Worm (Caenorhabditis elegans) whole organism, young adult: Measurements from ENCODE around the gene srx-137.

Experiments used
- B0261.1 ChIP-seq: sonication (generic microtip); optimal IDR thresholded peaks from 2 replicates; lab custom pipeline; 2016; ENCODE audit warnings: mild to moderate bottlenecking, missing genetic modification characterization, moderate library complexity, missing compliant biosample characterization
- B0336.3 ChIP-seq: fragments of 200-800 bp; sonication (Bioruptor generic); IDR thresholded peaks from 2 replicates; pipeline ENCODE4 v1.3.6; 2022; ENCODE audit warnings: missing genetic modification characterization, missing compliant biosample characterization
- C17E4.6 ChIP-seq: fragments of 200-800 bp; sonication (Bioruptor generic); IDR thresholded peaks from 2 replicates; pipeline ENCODE4 v1.3.6; 2022; ENCODE audit warnings: missing genetic modification reagents, missing genetic modification characterization, missing compliant biosample characterization
- D2030.7 ChIP-seq: fragments of 200-800 bp; sonication (Bioruptor generic); IDR thresholded peaks from 2 replicates; pipeline ENCODE4 v1.3.6; 2022; ENCODE audit warnings: missing genetic modification reagents, missing genetic modification characterization, missing compliant biosample characterization
- F22D6.2 ChIP-seq: sonication (generic microtip); optimal IDR thresholded peaks from 2 replicates; lab custom pipeline; 2016; ENCODE audit warnings: mild to moderate bottlenecking, missing genetic modification characterization, missing compliant biosample characterization
- K12H6.12 ChIP-seq: fragments of 200-800 bp; sonication (Bioruptor generic); optimal IDR thresholded peaks from 2 replicates; lab custom pipeline; 2018; ENCODE audit warnings: mild to moderate bottlenecking, missing genetic modification characterization, missing compliant biosample characterization
- Y53F4B.3 ChIP-seq: fragments of 200-800 bp; sonication (Bioruptor generic); IDR thresholded peaks from 2 replicates; pipeline ENCODE4 v1.3.6; 2022; ENCODE audit warnings: missing genetic modification reagents, missing genetic modification characterization, missing compliant biosample characterization
- Y56A3A.18 ChIP-seq: fragments of 200-800 bp; sonication (Bioruptor generic); IDR thresholded peaks from 2 replicates; pipeline ENCODE4 v1.3.6; 2022; ENCODE audit warnings: missing genetic modification reagents, missing genetic modification characterization, missing compliant biosample characterization
- Y79H2A.3 ChIP-seq: fragments of 200-800 bp; sonication (Bioruptor generic); conservative IDR thresholded peaks from 2 replicates; pipeline ENCODE4 v1.3.6; 2022; ENCODE audit warnings: missing genetic modification reagents, missing genetic modification characterization, missing compliant biosample characterization
- Y95B8A.8 ChIP-seq: fragments of 200-800 bp; sonication (Bioruptor generic); IDR thresholded peaks from 2 replicates; pipeline ENCODE4 v1.3.6; 2022; ENCODE audit warnings: missing genetic modification reagents, missing genetic modification characterization, missing compliant biosample characterization
- ama-1 ChIP-seq, 3 experiments: fragments of 150-350 bp in 1 of 3; sonication (generic microtip) in 2 of 3; optimal IDR thresholded peaks; 2 replicates each; lab custom pipeline; 2014 to 2018; ENCODE audit warnings: missing biosample characterization in 2 of 3, missing genetic modification characterization in 2 of 3, missing genetic modification reagents in 2 of 3
- athp-1 ChIP-seq: sonication (generic microtip); optimal IDR thresholded peaks from 2 replicates; lab custom pipeline; 2017; ENCODE audit warnings: mild to moderate bottlenecking, missing genetic modification characterization, missing compliant biosample characterization
- bed-1 ChIP-seq: fragments of 200-800 bp; sonication (Bioruptor generic); IDR thresholded peaks from 2 replicates; pipeline ENCODE4 v1.3.6; 2022; ENCODE audit warnings: missing genetic modification reagents, missing genetic modification characterization, missing compliant biosample characterization
- bed-2 ChIP-seq: fragments of 200-800 bp; sonication (Bioruptor generic); IDR thresholded peaks from 2 replicates; pipeline ENCODE4 v1.3.6; 2022; ENCODE audit warnings: missing genetic modification reagents, missing genetic modification characterization, missing compliant biosample characterization
- ccch-3 ChIP-seq: fragments of 200-800 bp; sonication (Bioruptor generic); optimal IDR thresholded peaks from 2 replicates; lab custom pipeline; 2018; ENCODE audit warnings: mild to moderate bottlenecking, missing genetic modification characterization, missing compliant biosample characterization
- cebp-1 ChIP-seq, 2 experiments: fragments of 200-800 bp in 1 of 2; sonication (Bioruptor generic) in 1 of 2; sonication (generic microtip) in 1 of 2; IDR thresholded peaks in 1 of 2; optimal IDR thresholded peaks in 1 of 2; 2 replicates each; pipeline versions ENCODE4 v1.3.6 to Lab custom; 2017 to 2022; ENCODE audit warnings: missing compliant biosample characterization in 2 of 2, missing genetic modification characterization in 2 of 2, mild to moderate bottlenecking in 1 of 2, missing genetic modification reagents in 1 of 2, moderate library complexity in 1 of 2
- ceh-40 ChIP-seq: fragments of 200-800 bp; sonication (Bioruptor generic); IDR thresholded peaks from 2 replicates; pipeline ENCODE4 v1.3.6; 2022; ENCODE audit warnings: missing genetic modification characterization, missing compliant biosample characterization
- ceh-58 ChIP-seq: fragments of 200-800 bp; sonication (Bioruptor generic); IDR thresholded peaks from 2 replicates; pipeline ENCODE4 v1.3.6; 2022; ENCODE audit warnings: missing genetic modification characterization, missing compliant biosample characterization
- chd-7 ChIP-seq: sonication (generic microtip); optimal IDR thresholded peaks from 2 replicates; lab custom pipeline; 2016; ENCODE audit warnings: mild to moderate bottlenecking, missing genetic modification characterization, moderate library complexity, missing compliant biosample characterization
- dox-1 ChIP-seq: fragments of 200-800 bp; sonication (Bioruptor generic); IDR thresholded peaks from 2 replicates; pipeline ENCODE4 v1.3.6; 2022; ENCODE audit warnings: missing genetic modification reagents, missing genetic modification characterization, missing compliant biosample characterization
- egl-44 ChIP-seq: fragments of 200-800 bp; sonication (Bioruptor generic); IDR thresholded peaks from 2 replicates; pipeline ENCODE4 v1.3.6; 2022; ENCODE audit warnings: missing genetic modification reagents, missing genetic modification characterization, missing compliant biosample characterization
- fkh-3 ChIP-seq: sonication (generic microtip); optimal IDR thresholded peaks from 2 replicates; lab custom pipeline; 2016; ENCODE audit warnings: mild to moderate bottlenecking, missing genetic modification characterization, missing compliant biosample characterization
- hrde-1 ChIP-seq: sonication (generic microtip); optimal IDR thresholded peaks from 2 replicates; lab custom pipeline; 2016; ENCODE audit warnings: missing genetic modification characterization, mild to moderate bottlenecking, missing compliant biosample characterization, moderate library complexity, missing genotype, missing genetic modification reagents, borderline replicate concordance
- let-607 ChIP-seq, 2 experiments: fragments of 200-800 bp in 1 of 2; sonication (Bioruptor generic) in 1 of 2; sonication (generic microtip) in 1 of 2; optimal IDR thresholded peaks; 2 replicates each; lab custom pipeline; 2016 to 2018; ENCODE audit warnings: mild to moderate bottlenecking in 2 of 2, missing compliant biosample characterization in 2 of 2, missing genetic modification characterization in 2 of 2, moderate library complexity in 2 of 2, missing genotype in 1 of 2
- lir-1 ChIP-seq: fragments of 200-800 bp; sonication (Bioruptor generic); conservative IDR thresholded peaks from 2 replicates; pipeline ENCODE4 v1.3.6; 2022; ENCODE audit warnings: missing genetic modification reagents, missing genetic modification characterization, missing compliant biosample characterization
- lsy-27 ChIP-seq: sonication (generic microtip); optimal IDR thresholded peaks from 2 replicates; lab custom pipeline; 2017; ENCODE audit warnings: missing genetic modification characterization, mild to moderate bottlenecking, missing compliant biosample characterization, antibody characterized with exemption, missing genotype, borderline replicate concordance; ENCODE audit not compliant: insufficient read depth
- madf-3 ChIP-seq: fragments of 200-800 bp; sonication (Bioruptor generic); IDR thresholded peaks from 2 replicates; pipeline ENCODE4 v1.3.6; 2022; ENCODE audit warnings: missing genetic modification reagents, missing genetic modification characterization, missing compliant biosample characterization
- madf-6 ChIP-seq: fragments of 200-800 bp; sonication (Bioruptor generic); IDR thresholded peaks from 2 replicates; pipeline ENCODE4 v1.3.6; 2022; ENCODE audit warnings: missing genetic modification reagents, missing genetic modification characterization, missing compliant biosample characterization
- madf-8 ChIP-seq: fragments of 200-800 bp; sonication (Bioruptor generic); conservative IDR thresholded peaks from 2 replicates; pipeline ENCODE4 v1.3.6; 2022; ENCODE audit warnings: missing genetic modification reagents, missing genetic modification characterization, missing compliant biosample characterization
- mcd-1 ChIP-seq: fragments of 200-800 bp; sonication (Bioruptor generic); IDR thresholded peaks from 2 replicates; pipeline ENCODE4 v1.3.6; 2022; ENCODE audit warnings: missing genetic modification reagents, missing genetic modification characterization, missing compliant biosample characterization
- mel-28 ChIP-seq: sonication (generic microtip); optimal IDR thresholded peaks from 2 replicates; lab custom pipeline; 2016; ENCODE audit warnings: borderline replicate concordance, mild to moderate bottlenecking, missing genetic modification characterization, missing compliant biosample characterization
- mes-4 ChIP-seq: sonication (generic microtip); optimal IDR thresholded peaks from 2 replicates; lab custom pipeline; 2016; ENCODE audit warnings: missing genotype, missing genetic modification characterization, missing compliant biosample characterization
- nfya-2 ChIP-seq: fragments of 200-800 bp; sonication (Bioruptor generic); IDR thresholded peaks from 2 replicates; pipeline ENCODE4 v1.3.6; 2022; ENCODE audit warnings: missing genetic modification reagents, missing genetic modification characterization, missing compliant biosample characterization
- nhr-179 ChIP-seq: sonication (generic microtip); optimal IDR thresholded peaks from 2 replicates; lab custom pipeline; 2016; ENCODE audit warnings: mild to moderate bottlenecking, missing genetic modification characterization, missing compliant biosample characterization
- nhr-90 ChIP-seq: sonication (generic microtip); optimal IDR thresholded peaks from 2 replicates; lab custom pipeline; 2016; ENCODE audit warnings: missing genotype, mild to moderate bottlenecking, missing genetic modification characterization, missing compliant biosample characterization
- pbrm-1 ChIP-seq: fragments of 200-800 bp; sonication (Bioruptor generic); IDR thresholded peaks from 2 replicates; pipeline ENCODE4 v1.3.6; 2022; ENCODE audit warnings: missing genetic modification reagents, missing genetic modification characterization, missing compliant biosample characterization
- rec-8 ChIP-seq, 2 experiments: sonication (generic microtip); optimal IDR thresholded peaks; 2 replicates each; lab custom pipeline; 2016; ENCODE audit warnings: mild to moderate bottlenecking in 2 of 2, missing genetic modification characterization in 2 of 2, missing genetic modification reagents in 2 of 2, missing genotype in 2 of 2, missing biosample characterization in 1 of 2, missing compliant biosample characterization in 1 of 2, moderate library complexity in 1 of 2
- sptf-2 ChIP-seq: fragments of 200-800 bp; sonication (Bioruptor generic); optimal IDR thresholded peaks from 2 replicates; lab custom pipeline; 2018; ENCODE audit warnings: mild to moderate bottlenecking, missing genetic modification characterization, missing compliant biosample characterization
- tbp1 ChIP-seq: fragments of 200-800 bp; sonication (Bioruptor generic); optimal IDR thresholded peaks from 2 replicates; lab custom pipeline; 2018; ENCODE audit warnings: mild to moderate bottlenecking, missing genetic modification characterization, missing compliant biosample characterization
- tlf-1 ChIP-seq: fragments of 200-800 bp; sonication (Bioruptor generic); optimal IDR thresholded peaks from 2 replicates; lab custom pipeline; 2018; ENCODE audit warnings: mild to moderate bottlenecking, missing genetic modification characterization, missing compliant biosample characterization
- ztf-18 ChIP-seq: sonication (generic microtip); optimal IDR thresholded peaks from 2 replicates; lab custom pipeline; 2016; ENCODE audit warnings: missing genotype, mild to moderate bottlenecking, missing genetic modification characterization, missing compliant biosample characterization

The srx-137 gene

ce11 chrV:13839433-13839832 is 23.2 kb upstream of the srx-137 start, which contains the start of gene F55B12.10:
Gene F55B12.10 (plus strand): TSS chrV:13839733.
- TF ChIP-seq tlf-1 (GFP tag; lab: Kevin White, UChicago) (no peak), egl-44 (no peak), ceh-58 (GFP tag; lab: Robert Waterston, UW) (no peak), K12H6.12 (tag; lab: Kevin White, UChicago) (peak; percentile 7), dox-1 (GFP tag; lab: Robert Waterston, UW) (no peak), madf-6 (GFP tag; lab: Robert Waterston, UW) (no peak), mel-28 (no peak), let-607 (tag; optimal IDR thresholded peaks at IDR 0.05; lab: Kevin White, UChicago) (no peak)

ce11 chrV:13840909-13841308 is 21.7 kb upstream of the srx-137 start, which contains the start of gene srx-17:
Gene srx-17 (plus strand): TSS chrV:13841209.
- TF ChIP-seq madf-8 (GFP tag; lab: Robert Waterston, UW) = no peak
- TF ChIP-seq Y79H2A.3 (GFP tag; lab: Robert Waterston, UW) = no peak
- no peak for TF ChIP-seq mcd-1
- no peak for TF ChIP-seq athp-1 (tag; lab: Kevin White, UChicago)
- TF ChIP-seq lsy-27 (tag; lab: Kevin White, UChicago) = no peak
- TF ChIP-seq nhr-90 = no peak
- no peak for TF ChIP-seq pbrm-1 (GFP tag; lab: Robert Waterston, UW)
- no peak for TF ChIP-seq B0336.3 (GFP tag; lab: Robert Waterston, UW)
- TF ChIP-seq, all 124 proteins: peak for 0

- no peak for TF ChIP-seq ceh-40
- no peak for TF ChIP-seq nfya-2 (GFP tag; lab: Robert Waterston, UW)
- no peak for TF ChIP-seq nhr-90
- no peak for TF ChIP-seq C17E4.6
- no peak for TF ChIP-seq chd-7 (tag; lab: Kevin White, UChicago)
- TF ChIP-seq ztf-18 (tag; lab: Kevin White, UChicago) = no peak
- TF ChIP-seq, all 124 proteins: peak for 0
Observed at ce11 chrV:13843147-13843546, 19.5 kb upstream of the srx-137 start, which contains the start of gene srx-130. Gene srx-130 (plus strand): TSS chrV:13843447.

- TF ChIP-seq D2030.7 (GFP tag; lab: Robert Waterston, UW) (no peak), sptf-2 (GFP tag; lab: Kevin White, UChicago) (no peak), ama-1 (optimal IDR thresholded peaks at IDR 0.05; lab: Kevin White, UChicago) (no peak), ama-1 (GFP tag; optimal IDR thresholded peaks at IDR 0.05; lab: Kevin White, UChicago) (no peak), rec-8 (tag; optimal IDR thresholded peaks at IDR 0.05; lab: Kevin White, UChicago) (no peak), hrde-1 (tag; lab: Kevin White, UChicago) (no peak), Y56A3A.18 (GFP tag; lab: Robert Waterston, UW) (no peak), madf-3 (GFP tag; lab: Robert Waterston, UW) (no peak), ccch-3 (GFP tag; lab: Kevin White, UChicago) (no peak), tbp1 (GFP tag; lab: Kevin White, UChicago) (no peak), Y53F4B.3 (no peak), chd-7 (tag; lab: Kevin White, UChicago) (no peak)
Observed at ce11 chrV:13845136-13845535, 17.5 kb upstream of the srx-137 start, which contains the start of gene srx-131. Gene srx-131 (plus strand): TSS chrV:13845436.

ce11 chrV:13848379-13848778 is 14.2 kb upstream of the srx-137 start, which contains the start of gene srx-133:
Gene srx-133 (plus strand): TSS chrV:13848679.
- TF ChIP-seq B0261.1 (tag; lab: Kevin White, UChicago) (no peak), lsy-27 (tag; lab: Kevin White, UChicago) (no peak), lir-1 (no peak), D2030.7 (GFP tag; lab: Robert Waterston, UW) (no peak), mes-4 (tag; lab: Kevin White, UChicago) (no peak), nhr-179 (tag; lab: Kevin White, UChicago) (no peak), Y95B8A.8 (GFP tag; lab: Robert Waterston, UW) (no peak), F22D6.2 (tag; lab: Kevin White, UChicago) (no peak), ceh-40 (no peak), let-607 (tag; optimal IDR thresholded peaks at IDR 0.05; lab: Kevin White, UChicago) (no peak), bed-1 (GFP tag; lab: Robert Waterston, UW) (no peak), B0336.3 (GFP tag; lab: Robert Waterston, UW) (no peak), cebp-1 (GFP tag; IDR thresholded peaks at IDR 0.05; lab: Robert Waterston, UW) (no peak), cebp-1 (tag; optimal IDR thresholded peaks at IDR 0.05; lab: Kevin White, UChicago) (no peak), bed-2 (GFP tag; lab: Robert Waterston, UW) (no peak), fkh-3 (no peak)
